Worm (Caenorhabditis elegans) whole organism, L1 larva: ENCODE results near the gene F11C7.6.

ENCODE experiments used
- efl-1 ChIP-seq, 4 experiments: fragments of 150-350 bp; optimal IDR thresholded peaks in 3 of 4; peaks in 1 of 4; 1 replicate in 1 of 4; 2 replicates in 3 of 4; lab custom pipeline; 2014; ENCODE audit warnings: missing biosample characterization in 2 of 4, missing genetic modification characterization in 2 of 4, missing genetic modification reagents in 2 of 4
- jun-1 ChIP-seq: fragments of 150-350 bp; optimal IDR thresholded peaks from 2 replicates; lab custom pipeline; 2014; ENCODE audit warnings: missing biosample characterization, missing genetic modification reagents, missing genetic modification characterization
- lin-13 ChIP-seq: fragments of 150-350 bp; optimal IDR thresholded peaks from 2 replicates; lab custom pipeline; 2014; ENCODE audit warnings: missing biosample characterization, missing genetic modification reagents, missing genetic modification characterization
- nhr-12 ChIP-seq: sonication (generic microtip); optimal IDR thresholded peaks from 2 replicates; lab custom pipeline; 2017; ENCODE audit warnings: missing biosample characterization, missing genetic modification characterization
- pag-3 ChIP-seq: sonication (generic microtip); optimal IDR thresholded peaks from 2 replicates; lab custom pipeline; 2017; ENCODE audit warnings: missing genetic modification characterization, mild to moderate bottlenecking, missing compliant biosample characterization, antibody characterized with exemption, borderline replicate concordance; ENCODE audit not compliant: insufficient read depth
- skn-1 ChIP-seq: fragments of 150-350 bp; optimal IDR thresholded peaks from 2 replicates; lab custom pipeline; 2014; ENCODE audit warnings: missing biosample characterization, missing genetic modification characterization

DNA sequence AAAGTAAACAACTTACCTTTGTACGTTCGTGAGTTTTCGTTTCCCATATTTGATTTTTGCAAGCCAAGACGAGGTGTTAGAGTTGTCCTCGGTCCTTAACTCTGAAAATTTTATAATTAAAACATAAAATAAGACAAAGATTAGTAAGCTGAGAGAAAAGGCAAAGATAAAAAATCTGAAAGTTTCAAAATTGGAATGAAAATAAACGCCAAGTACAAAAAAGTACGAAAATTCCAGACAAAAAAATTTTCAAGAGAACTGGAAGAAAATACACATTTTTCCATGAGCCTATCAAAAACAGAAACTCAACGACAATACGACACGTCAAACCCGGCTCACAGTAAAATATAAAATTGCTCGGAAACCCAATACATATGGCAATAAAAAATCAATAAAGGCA, 9.8 kb upstream of the F11C7.6 start, which contains the start of gene F10D7.5:
- TF ChIP-seq nhr-12 (tag; lab: Kevin White, UChicago): no peak
- no peak for TF ChIP-seq skn-1 (tag; lab: Kevin White, UChicago)
- TF ChIP-seq lin-13 (GFP tag; lab: Kevin White, UChicago): no peak
- no peak for TF ChIP-seq jun-1 (tag; lab: Kevin White, UChicago)
- TF ChIP-seq pag-3 (tag; lab: Kevin White, UChicago): no peak
- no peak for TF ChIP-seq efl-1 (optimal IDR thresholded peaks at IDR 0.05; lab: Kevin White, UChicago)
- TF ChIP-seq efl-1 (GFP tag; optimal IDR thresholded peaks at IDR 0.05 in 1 of 2; lab: Kevin White, UChicago): no peak
